Worm (Caenorhabditis elegans) whole organism, midembryonic: ENCODE measurements around the gene clec-88.
A peak's percentile ranks its signal among the peaks of the same experiment; 100 is the strongest.

ENCODE experiments used
- T22C8.4 ChIP-seq: fragments of 200-800 bp; sonication (Bioruptor generic); IDR thresholded peaks from 2 replicates; pipeline ENCODE4 v1.3.6; 2022; ENCODE audit warnings: missing genetic modification characterization, missing compliant biosample characterization
- cog-1 ChIP-seq: sonication (generic microtip); optimal IDR thresholded peaks from 2 replicates; lab custom pipeline; 2016; ENCODE audit warnings: missing genetic modification characterization, missing compliant biosample characterization
- flt-1 ChIP-seq: fragments of 200-800 bp; sonication (Bioruptor generic); IDR thresholded peaks from 2 replicates; pipeline ENCODE4 v1.3.6; 2022; ENCODE audit warnings: missing genetic modification characterization, missing compliant biosample characterization
- klf-2 ChIP-seq: fragments of 200-800 bp; sonication (Bioruptor generic); conservative IDR thresholded peaks from 2 replicates; pipeline ENCODE4 v1.3.6; 2022; ENCODE audit warnings: missing genetic modification reagents, missing genetic modification characterization, missing compliant biosample characterization
- med-1 ChIP-seq: sonication (generic microtip); optimal IDR thresholded peaks from 2 replicates; lab custom pipeline; 2017; ENCODE audit warnings: missing genetic modification characterization, mild to moderate bottlenecking, missing compliant biosample characterization, antibody characterized with exemption, missing genetic modification reagents; ENCODE audit not compliant: insufficient read depth
- ref-1 ChIP-seq: fragments of 200-800 bp; sonication (Bioruptor generic); conservative IDR thresholded peaks from 2 replicates; pipeline ENCODE4 v1.3.6; 2022; ENCODE audit warnings: missing genetic modification reagents, missing genetic modification characterization, missing compliant biosample characterization
- tab-1 ChIP-seq: fragments of 200-800 bp; sonication (Bioruptor generic); IDR thresholded peaks from 2 replicates; pipeline ENCODE4 v1.3.6; 2022; ENCODE audit warnings: missing genetic modification characterization, missing compliant biosample characterization
- ztf-23 ChIP-seq: fragments of 200-800 bp; sonication (Bioruptor generic); IDR thresholded peaks from 2 replicates; pipeline ENCODE4 v1.3.6; 2022; ENCODE audit warnings: missing genetic modification reagents, missing genetic modification characterization, missing compliant biosample characterization
- ztf-29 ChIP-seq: fragments of 200-800 bp; sonication (Bioruptor generic); IDR thresholded peaks from 2 replicates; pipeline ENCODE4 v1.3.6; 2022; ENCODE audit warnings: missing genetic modification reagents, missing genetic modification characterization, missing compliant biosample characterization

The clec-88 gene

DNA sequence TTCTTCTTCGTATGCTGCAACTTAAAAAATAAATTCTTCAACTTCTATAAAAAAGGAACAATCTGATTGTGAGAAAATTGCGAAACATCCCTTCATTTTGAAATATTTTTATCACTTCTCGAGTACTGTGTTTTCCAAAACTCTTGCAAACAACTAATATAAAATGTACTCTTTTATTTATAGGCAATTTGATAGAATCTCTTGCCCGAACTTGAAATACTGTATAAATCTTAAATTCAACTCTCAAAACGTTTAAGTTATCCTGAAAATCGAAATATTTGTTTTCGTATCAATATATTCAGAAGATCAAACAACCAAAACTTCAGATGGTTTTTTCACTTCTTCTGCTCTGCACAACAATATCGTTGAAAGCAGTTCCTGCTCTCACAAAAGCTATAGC lies 20.9 kb downstream of the clec-88 start, which contains the start of gene F58F12.4:
TSS of gene F58F12.4 (plus strand) at position 301 of the 400 bp plus-strand sequence.
- no peak for TF ChIP-seq klf-2 (GFP tag; lab: Robert Waterston, UW)
- no peak for TF ChIP-seq tab-1 (GFP tag; lab: Robert Waterston, UW)

DNA sequence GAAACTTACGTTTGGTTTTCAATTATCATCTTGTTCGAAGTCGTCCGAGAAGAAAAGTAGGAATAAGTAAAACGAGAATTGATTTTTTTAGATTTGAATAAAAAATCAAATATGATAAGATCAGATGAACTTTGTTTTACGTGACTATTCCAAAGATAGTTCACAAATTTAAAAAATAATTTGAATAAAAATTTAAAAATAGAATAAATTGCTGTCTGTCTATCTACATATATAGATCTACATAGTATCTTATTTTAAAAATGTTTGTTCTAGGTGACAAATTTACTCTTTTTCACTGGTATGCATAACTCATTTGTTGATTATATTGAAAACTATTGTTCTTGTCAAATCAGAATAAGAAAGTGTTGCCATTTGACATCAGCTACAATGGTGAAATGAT lies 22.4 kb downstream of the clec-88 start, which contains the start of gene F58F12.2:
TSS of gene F58F12.2 (minus strand) at position 101 of the 400 bp plus-strand sequence.
- no peak for TF ChIP-seq T22C8.4 (GFP tag; lab: Robert Waterston, UW)
- no peak for TF ChIP-seq tab-1 (GFP tag; lab: Robert Waterston, UW)
- TF ChIP-seq klf-2 (GFP tag; lab: Robert Waterston, UW) = no peak
- no peak for TF ChIP-seq cog-1 (tag; lab: Kevin White, UChicago)
- TF ChIP-seq med-1 = no peak
- TF ChIP-seq ztf-29 = no peak
- no peak for TF ChIP-seq flt-1 (GFP tag; lab: Robert Waterston, UW)
- TF ChIP-seq ref-1 (GFP tag; lab: Robert Waterston, UW) = no peak
- no peak for TF ChIP-seq ztf-23 (GFP tag; lab: Robert Waterston, UW)

DNA sequence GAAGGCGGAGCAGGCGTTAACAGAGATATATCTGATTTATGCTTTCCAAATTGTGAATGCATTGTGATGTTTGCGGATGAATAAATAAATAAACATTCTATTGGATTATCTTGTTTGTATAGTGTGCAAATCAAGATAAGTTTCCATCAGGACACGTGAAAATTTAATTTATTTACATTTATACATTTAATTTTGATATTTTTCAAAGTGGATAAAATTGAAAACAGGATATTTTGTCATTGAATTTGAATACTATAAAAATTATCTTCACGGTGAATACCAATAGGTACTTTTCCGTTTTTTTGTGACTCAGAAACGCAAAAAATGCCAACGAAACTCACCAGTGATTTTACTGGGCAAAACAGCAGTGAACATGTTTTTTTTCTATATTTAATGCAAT lies 25.7 kb downstream of the clec-88 start, which contains the start of gene F58F12.3:
TSS of gene F58F12.3 (minus strand) at position 101 of the 400 bp plus-strand sequence.
- TF ChIP-seq ref-1 (GFP tag; lab: Robert Waterston, UW) (no peak), med-1 (no peak), klf-2 (GFP tag; lab: Robert Waterston, UW) (no peak), ztf-23 (GFP tag; lab: Robert Waterston, UW) (no peak), cog-1 (tag; lab: Kevin White, UChicago) (no peak), ztf-29 (no peak), T22C8.4 (GFP tag; lab: Robert Waterston, UW) (no peak), flt-1 (GFP tag; lab: Robert Waterston, UW) (no peak), tab-1 (GFP tag; lab: Robert Waterston, UW) (no peak)

DNA sequence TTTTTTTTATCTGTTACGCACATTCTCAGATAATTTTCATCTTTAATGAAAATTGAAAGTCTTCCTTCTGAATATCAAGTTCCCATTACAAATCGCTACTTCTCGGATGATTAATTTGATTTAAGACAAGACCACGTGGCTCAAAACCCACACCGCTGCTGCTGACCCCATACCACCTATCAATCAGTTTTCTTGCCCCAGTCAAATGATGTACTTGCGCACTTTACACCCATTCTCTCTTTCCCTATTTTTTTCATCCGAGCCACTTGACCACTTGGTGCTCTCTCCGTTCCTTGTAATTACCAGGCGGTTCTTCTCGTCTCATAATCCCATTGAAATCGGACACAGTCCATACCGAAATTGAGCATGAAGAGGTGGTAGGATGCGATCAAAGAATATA lies 28.5 kb downstream of the clec-88 start:
- TF ChIP-seq flt-1 (GFP tag; lab: Robert Waterston, UW) (no peak), ztf-29 (no peak), ref-1 (GFP tag; lab: Robert Waterston, UW) (no peak), cog-1 (tag; lab: Kevin White, UChicago) (no peak), med-1 (no peak), klf-2 (GFP tag; lab: Robert Waterston, UW) (no peak), tab-1 (GFP tag; lab: Robert Waterston, UW) (no peak), ztf-23 (GFP tag; lab: Robert Waterston, UW) (no peak), T22C8.4 (GFP tag; lab: Robert Waterston, UW) (no peak)

DNA sequence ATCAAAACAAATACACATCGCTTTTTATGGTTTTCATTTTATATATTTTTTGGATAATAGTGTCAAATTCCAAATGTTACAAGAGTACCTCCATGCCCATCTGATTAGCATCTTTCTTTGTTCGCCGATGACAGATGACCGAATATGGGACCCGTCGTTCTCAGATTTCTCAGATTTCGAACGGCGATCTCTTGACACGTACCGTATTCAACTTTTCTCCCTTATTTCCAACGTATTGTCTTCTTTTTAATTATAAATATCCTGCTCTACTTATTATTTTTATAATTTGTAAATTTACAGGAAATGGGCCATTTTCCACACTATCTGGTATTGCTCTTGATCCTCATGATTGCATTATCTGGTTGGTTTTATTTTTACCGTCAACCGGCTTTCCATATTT lies 32.9 kb downstream of the clec-88 start, which contains the start of gene zig-10:
TSS of gene zig-10 (plus strand) at position 301 of the 400 bp plus-strand sequence.
- TF ChIP-seq flt-1 (GFP tag; lab: Robert Waterston, UW) (no peak), tab-1 (GFP tag; lab: Robert Waterston, UW) (no peak), ztf-23 (GFP tag; lab: Robert Waterston, UW) (no peak), T22C8.4 (GFP tag; lab: Robert Waterston, UW) (no peak), med-1 (no peak), cog-1 (tag; lab: Kevin White, UChicago) (no peak), klf-2 (GFP tag; lab: Robert Waterston, UW) (no peak)

DNA sequence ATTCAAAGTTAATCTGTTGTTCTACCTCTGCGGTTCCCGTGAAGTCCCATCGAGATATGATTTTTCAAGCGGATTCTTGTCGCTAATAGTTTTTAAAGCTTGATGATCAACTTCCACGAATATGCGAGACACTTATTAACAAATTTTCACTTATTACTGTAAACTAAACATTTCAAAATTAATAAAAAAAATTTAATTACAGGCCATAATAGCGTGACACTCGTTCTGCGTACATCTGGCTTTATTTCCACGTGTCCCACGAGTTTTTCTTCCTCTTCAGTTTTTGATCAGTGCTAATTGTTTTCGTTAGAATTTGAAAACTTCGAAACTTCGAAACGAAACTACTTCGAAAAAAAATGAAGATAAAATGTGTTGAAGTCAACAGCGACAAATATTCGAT lies 36.1 kb downstream of the clec-88 start, which contains the start of gene btb-2:
TSS of gene btb-2 (plus strand) at position 301 of the 400 bp plus-strand sequence.
- TF ChIP-seq ref-1 (GFP tag; lab: Robert Waterston, UW) (no peak), ztf-29 (no peak), klf-2 (GFP tag; lab: Robert Waterston, UW) (no peak), cog-1 (tag; lab: Kevin White, UChicago) (no peak), ztf-23 (GFP tag; lab: Robert Waterston, UW) (no peak), med-1 (no peak), flt-1 (GFP tag; lab: Robert Waterston, UW) (no peak), tab-1 (GFP tag; lab: Robert Waterston, UW) (no peak), T22C8.4 (GFP tag; lab: Robert Waterston, UW) (no peak)

DNA sequence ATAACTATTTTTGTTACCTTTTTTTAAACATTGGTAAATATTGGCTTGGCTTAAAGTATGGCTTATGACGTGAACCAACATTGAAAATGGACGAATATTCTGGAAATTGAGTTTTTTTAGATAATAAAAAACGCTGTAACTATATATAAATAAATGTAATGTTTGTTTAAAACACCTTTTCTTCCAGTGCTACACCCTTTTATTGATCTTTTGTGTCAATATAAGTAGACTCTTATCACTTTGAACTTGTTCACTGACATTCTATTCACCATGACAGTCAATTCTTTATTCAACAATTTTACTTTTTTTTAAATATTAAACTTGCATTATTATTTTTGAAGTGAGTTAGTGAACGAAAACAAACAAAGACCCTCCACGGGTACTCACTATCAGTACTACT lies 37.7 kb downstream of the clec-88 start, which contains the start of gene T25D10.1:
TSS of gene T25D10.1 (plus strand) at position 169 of the 400 bp plus-strand sequence.
- no peak for TF ChIP-seq ztf-29
- TF ChIP-seq ztf-23 (GFP tag; lab: Robert Waterston, UW) = no peak
- no peak for TF ChIP-seq tab-1 (GFP tag; lab: Robert Waterston, UW)
- TF ChIP-seq ref-1 (GFP tag; lab: Robert Waterston, UW) = no peak
- TF ChIP-seq T22C8.4 (GFP tag; lab: Robert Waterston, UW) = no peak
- TF ChIP-seq flt-1 (GFP tag; lab: Robert Waterston, UW) = no peak
- TF ChIP-seq cog-1 (tag; lab: Kevin White, UChicago) = no peak
- no peak for TF ChIP-seq klf-2 (GFP tag; lab: Robert Waterston, UW)

DNA sequence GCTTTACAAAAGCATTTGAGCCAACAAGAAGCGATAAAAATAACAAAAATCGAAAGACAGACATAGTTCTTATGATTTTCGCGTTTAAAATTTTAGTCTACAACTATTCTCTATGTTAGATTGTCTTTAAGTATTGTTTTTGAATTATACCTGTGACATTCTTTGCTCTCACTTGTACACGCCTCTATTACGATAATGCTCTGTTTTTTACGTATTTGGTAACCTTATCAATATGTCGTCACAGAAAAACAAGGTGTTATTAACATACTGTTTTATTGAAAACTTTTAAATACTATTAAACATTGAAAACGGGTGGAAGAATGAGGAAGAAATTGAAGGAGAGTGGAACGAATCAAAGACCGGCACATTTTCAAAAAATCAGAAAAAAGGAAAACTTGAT lies 41.8 kb downstream of the clec-88 start, which contains the start of gene spp-11:
TSS of gene spp-11 (minus strand) at position 101 of the 400 bp plus-strand sequence.
- TF ChIP-seq klf-2 (GFP tag; lab: Robert Waterston, UW) = no peak
- TF ChIP-seq tab-1 (GFP tag; lab: Robert Waterston, UW) = no peak
- no peak for TF ChIP-seq ztf-23 (GFP tag; lab: Robert Waterston, UW)
- TF ChIP-seq flt-1 (GFP tag; lab: Robert Waterston, UW) = no peak
- TF ChIP-seq T22C8.4 (GFP tag; lab: Robert Waterston, UW) = no peak
- TF ChIP-seq med-1 = no peak
- no peak for TF ChIP-seq ztf-29
- TF ChIP-seq ref-1 (GFP tag; lab: Robert Waterston, UW) = no peak
- no peak for TF ChIP-seq cog-1 (tag; lab: Kevin White, UChicago)

DNA sequence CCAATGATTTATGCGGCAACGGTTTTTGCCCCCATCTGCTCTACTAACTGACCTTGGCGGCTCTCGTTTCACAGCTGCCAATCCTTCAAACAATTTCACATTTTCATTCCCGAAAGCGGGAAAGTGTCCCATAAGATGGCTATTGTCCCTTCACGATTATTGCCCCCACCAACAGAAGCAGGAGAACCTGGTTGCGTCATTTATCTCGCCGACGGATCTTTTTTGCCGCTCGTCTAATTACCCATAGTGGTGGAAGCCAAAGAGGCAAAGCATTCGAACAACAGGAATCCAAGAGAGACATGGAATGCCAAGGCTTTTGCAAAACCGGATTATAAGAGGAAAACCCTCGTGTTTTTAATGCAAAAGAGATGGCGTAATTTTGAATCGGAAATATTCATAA lies 43.6 kb downstream of the clec-88 start:
- TF ChIP-seq flt-1 (GFP tag; lab: Robert Waterston, UW) (no peak), ztf-29 (0 out of 2 replicates have a peak, but pooled peaks have one; percentile 47), tab-1 (GFP tag; lab: Robert Waterston, UW) (no peak), ztf-23 (GFP tag; lab: Robert Waterston, UW) (peak; percentile 33; the same call in 1 of the 2 replicates)
